Worm (Caenorhabditis elegans): ENCODE results near the gene srz-38.

srz-38 gene

DNA sequence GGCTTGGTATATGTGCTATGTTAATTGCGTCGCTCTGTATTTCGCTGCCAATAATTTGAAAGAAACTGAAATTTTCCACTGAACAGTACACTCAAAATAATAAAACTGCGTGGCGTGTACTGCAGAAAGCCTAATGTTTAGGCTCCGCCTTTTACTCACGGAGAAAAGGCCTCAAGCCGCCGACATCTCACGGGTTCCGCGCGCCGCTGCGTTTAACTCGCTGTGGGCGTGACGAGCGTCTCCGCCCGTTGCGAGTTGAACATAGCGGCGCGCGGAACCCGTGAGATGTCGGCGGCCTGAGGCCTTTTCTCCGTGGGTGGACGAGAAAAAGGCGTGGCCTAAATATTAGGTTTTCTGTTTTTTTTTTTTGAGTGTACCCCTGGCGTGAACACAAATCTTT lies 49.5 kb downstream of the srz-38 start:
- no peak for TF ChIP-seq ztf-11 (tag; optimal IDR thresholded peaks at IDR 0.05)
- TF ChIP-seq ztf-4 (tag; optimal IDR thresholded peaks at IDR 0.05): no peak
- TF ChIP-seq sea-2 (GFP tag; optimal IDR thresholded peaks at IDR 0.05): no peak
- no peak for TF ChIP-seq unc-39 (tag; optimal IDR thresholded peaks at IDR 0.05)
- no peak for TF ChIP-seq nhr-25 (tag; optimal IDR thresholded peaks at IDR 0.05)
